Fruit fly (Drosophila melanogaster): Measurements from ENCODE around the gene CG15536.

- no peak for TF ChIP-seq rn (GFP tag; IDR thresholded peaks at IDR 0.05)
- TF ChIP-seq CG8159 (tag; optimal IDR thresholded peaks at IDR 0.05): no peak
- no peak for TF ChIP-seq CG14655 (GFP tag; optimal IDR thresholded peaks at IDR 0.05)
Observed at dm6 chr3R:30422871-30423270, 2.1 kb downstream of the CG15536 start, which contains the start of the genes CG2217 and CG42740.
